Worm (Caenorhabditis elegans): ENCODE data around the gene sec-23.

sec-23 gene

ce11 chrV:20093940-20094339, 2.9 kb downstream of the sec-23 start:
- TF ChIP-seq lsy-2 (tag; optimal IDR thresholded peaks at IDR 0.05), result no peak
- TF ChIP-seq unc-39 (tag; optimal IDR thresholded peaks at IDR 0.05), result no peak
- TF ChIP-seq peb-1 (tag; optimal IDR thresholded peaks at IDR 0.05), result no peak
- no peak for TF ChIP-seq elt-3 (tag; optimal IDR thresholded peaks at IDR 0.05)
- no peak for TF ChIP-seq fos-1 (tag; optimal IDR thresholded peaks at IDR 0.05)
- no peak for TF ChIP-seq nhr-21 (tag; optimal IDR thresholded peaks at IDR 0.05)
- no peak for TF ChIP-seq ceh-82 (tag; optimal IDR thresholded peaks at IDR 0.05)

DNA sequence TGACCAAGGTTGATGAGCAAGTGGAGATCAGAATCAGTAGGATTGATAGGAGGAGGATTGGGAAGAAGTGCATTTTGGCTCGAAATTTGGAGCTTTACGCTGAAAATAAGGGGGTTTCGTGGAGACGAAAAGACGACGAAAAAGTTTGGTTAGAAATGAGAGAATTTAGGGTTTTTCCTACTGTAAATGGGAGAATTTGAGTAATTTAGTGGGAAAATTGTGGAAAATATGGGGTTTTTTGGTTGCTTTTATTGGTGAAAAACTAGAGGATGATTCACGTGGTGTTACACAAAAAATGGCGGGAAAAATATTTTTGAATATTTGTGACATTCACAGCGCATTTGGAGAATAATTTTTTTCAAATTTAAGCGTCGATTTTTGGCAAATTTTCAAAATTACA, 3.8 kb downstream of the sec-23 start, which contains the start of gene nlp-69:
Gene nlp-69 (minus strand): TSS at position 101 of the 400 bp plus-strand sequence.
- no peak for TF ChIP-seq fos-1 (tag; optimal IDR thresholded peaks at IDR 0.05)
- TF ChIP-seq sma-9 (GFP tag; optimal IDR thresholded peaks at IDR 0.05), result no peak
- no peak for TF ChIP-seq sma-9 (tag; optimal IDR thresholded peaks at IDR 0.05)
- no peak for TF ChIP-seq nhr-21 (tag; optimal IDR thresholded peaks at IDR 0.05)
- TF ChIP-seq F13H6.1 (tag; optimal IDR thresholded peaks at IDR 0.05), result no peak
- no peak for TF ChIP-seq crh-2 (tag; optimal IDR thresholded peaks at IDR 0.05)

DNA sequence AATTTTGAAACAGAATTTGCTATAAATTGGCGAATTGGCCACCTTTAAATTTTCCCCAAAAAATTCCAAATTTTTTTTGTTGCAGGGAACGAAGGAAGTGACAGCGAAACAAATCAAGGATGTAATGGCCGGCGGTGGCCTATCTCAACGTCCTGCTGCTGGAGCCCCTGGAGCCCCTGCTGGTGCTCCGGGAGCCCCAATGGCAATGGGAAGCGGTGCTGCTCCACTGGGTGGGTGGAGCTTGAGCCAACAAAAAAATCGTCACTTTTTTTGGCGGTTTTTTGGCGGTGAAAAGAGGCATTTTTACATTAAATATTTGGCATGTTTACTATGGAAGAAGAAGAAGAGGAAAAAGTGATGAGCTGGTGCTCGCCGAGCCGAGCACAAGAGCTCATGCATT, 6.1 kb downstream of the sec-23 start:
- TF ChIP-seq gmeb-1 (tag; optimal IDR thresholded peaks at IDR 0.05) (no peak), aly-2 (tag; optimal IDR thresholded peaks at IDR 0.05) (no peak), ceh-16 (tag; optimal IDR thresholded peaks at IDR 0.05) (no peak), C34F6.9 (tag; optimal IDR thresholded peaks at IDR 0.05) (no peak), ZK546.5 (tag; optimal IDR thresholded peaks at IDR 0.05) (no peak), Y55F3AM.14 (GFP tag; optimal IDR thresholded peaks at IDR 0.05) (no peak), unc-55 (GFP tag; optimal IDR thresholded peaks at IDR 0.05) (peak; percentile 6), alr-1 (tag; optimal IDR thresholded peaks at IDR 0.05) (no peak), ztf-11 (tag; optimal IDR thresholded peaks at IDR 0.05) (no peak)

ce11 chrV:20104417-20104816, 13.4 kb downstream of the sec-23 start:
- TF ChIP-seq crh-2 (tag; optimal IDR thresholded peaks at IDR 0.05), result no peak
- no peak for TF ChIP-seq elt-1 (tag; optimal IDR thresholded peaks at IDR 0.05)
- no peak for TF ChIP-seq mab-5 (tag; optimal IDR thresholded peaks at IDR 0.05)
- no peak for TF ChIP-seq aly-2 (tag; optimal IDR thresholded peaks at IDR 0.05)
- TF ChIP-seq ztf-1 (GFP tag; conservative IDR thresholded peaks at IDR 0.05), result no peak
- TF ChIP-seq nhr-6 (tag; optimal IDR thresholded peaks at IDR 0.05), result no peak
- TF ChIP-seq unc-62 (GFP tag; optimal IDR thresholded peaks at IDR 0.05), result no peak
- no peak for TF ChIP-seq unc-39 (tag; optimal IDR thresholded peaks at IDR 0.05)
- TF ChIP-seq ceh-16 (tag; optimal IDR thresholded peaks at IDR 0.05), result no peak

ce11 chrV:20105210-20105793, 14.2 kb downstream of the sec-23 start:
- TF ChIP-seq lsy-2 (tag; optimal IDR thresholded peaks at IDR 0.05) (no peak), peb-1 (tag; optimal IDR thresholded peaks at IDR 0.05) (no peak), C34F6.9 (tag; optimal IDR thresholded peaks at IDR 0.05) (no peak), ceh-16 (tag; optimal IDR thresholded peaks at IDR 0.05) (no peak), snpc-4 (tag; optimal IDR thresholded peaks at IDR 0.05) (no peak), nhr-11 (tag; optimal IDR thresholded peaks at IDR 0.05) (no peak), ceh-82 (tag; optimal IDR thresholded peaks at IDR 0.05) (no peak), nhr-25 (tag; optimal IDR thresholded peaks at IDR 0.05) (no peak), sem-4 (tag; optimal IDR thresholded peaks at IDR 0.05) (no peak), unc-39 (tag; optimal IDR thresholded peaks at IDR 0.05) (no peak), Y55F3AM.14 (GFP tag; optimal IDR thresholded peaks at IDR 0.05) (no peak), sma-9 (GFP tag; optimal IDR thresholded peaks at IDR 0.05) (no peak), sma-9 (tag; optimal IDR thresholded peaks at IDR 0.05) (no peak), ztf-1 (GFP tag; conservative IDR thresholded peaks at IDR 0.05) (no peak), alr-1 (tag; optimal IDR thresholded peaks at IDR 0.05) (no peak), nhr-237 (tag; optimal IDR thresholded peaks at IDR 0.05) (no peak), fos-1 (tag; optimal IDR thresholded peaks at IDR 0.05) (no peak)

- TF ChIP-seq ceh-16 (tag; optimal IDR thresholded peaks at IDR 0.05), result no peak
- no peak for TF ChIP-seq alr-1 (tag; optimal IDR thresholded peaks at IDR 0.05)
- no peak for TF ChIP-seq ZK546.5 (tag; optimal IDR thresholded peaks at IDR 0.05)
- no peak for TF ChIP-seq F13H6.1 (tag; optimal IDR thresholded peaks at IDR 0.05)
- no peak for TF ChIP-seq blmp-1 (tag; optimal IDR thresholded peaks at IDR 0.05; ENCODE audit: insufficient read depth)
- TF ChIP-seq ama-1 (optimal IDR thresholded peaks at IDR 0.05), result no peak
- no peak for TF ChIP-seq unc-62 (GFP tag; optimal IDR thresholded peaks at IDR 0.05)
- no peak for TF ChIP-seq sem-4 (tag; optimal IDR thresholded peaks at IDR 0.05)
- TF ChIP-seq egl-27 (tag; optimal IDR thresholded peaks at IDR 0.05), result no peak
Measured at ce11 chrV:20119770-20120169, 28.7 kb downstream of the sec-23 start.

Measured in whole organism, L2 larva.